Fruit fly (Drosophila melanogaster): Measurements from ENCODE around the gene CG7488.

dm6 chr3R:12962612-12963011 lies 32.8 kb upstream of the CG7488 start:
- TF ChIP-seq CG14655 (GFP tag; optimal IDR thresholded peaks at IDR 0.05) (no peak), Snoo (tag; optimal IDR thresholded peaks at IDR 0.05) (no peak)
